Worm (Caenorhabditis elegans) whole organism, young adult: ENCODE measurements around the gene ify-1.
A peak's percentile ranks its signal among the peaks of the same experiment; 100 is the strongest.

ENCODE experiments used
- B0035.1 ChIP-seq: sonication (generic microtip); optimal IDR thresholded peaks from 2 replicates; lab custom pipeline; 2016; ENCODE audit warnings: missing genetic modification characterization, mild to moderate bottlenecking, missing compliant biosample characterization, missing genotype, missing genetic modification reagents
- B0261.1 ChIP-seq: sonication (generic microtip); optimal IDR thresholded peaks from 2 replicates; lab custom pipeline; 2016; ENCODE audit warnings: mild to moderate bottlenecking, missing genetic modification characterization, moderate library complexity, missing compliant biosample characterization
- F23B12.7 ChIP-seq: sonication (generic microtip); optimal IDR thresholded peaks from 2 replicates; lab custom pipeline; 2017; ENCODE audit warnings: missing genetic modification characterization, mild to moderate bottlenecking, missing compliant biosample characterization, antibody characterized with exemption, moderate library complexity; ENCODE audit not compliant: insufficient read depth
- K11D2.4 ChIP-seq: fragments of 200-800 bp; sonication (Bioruptor generic); IDR thresholded peaks from 2 replicates; pipeline ENCODE4 v1.3.6; 2022; ENCODE audit warnings: missing genetic modification reagents, missing genetic modification characterization, missing compliant biosample characterization
- K12H6.12 ChIP-seq: fragments of 200-800 bp; sonication (Bioruptor generic); optimal IDR thresholded peaks from 2 replicates; lab custom pipeline; 2018; ENCODE audit warnings: mild to moderate bottlenecking, missing genetic modification characterization, missing compliant biosample characterization
- ZK185.1 ChIP-seq: sonication (generic microtip); optimal IDR thresholded peaks from 2 replicates; lab custom pipeline; 2016; ENCODE audit warnings: mild to moderate bottlenecking, missing genetic modification characterization, missing compliant biosample characterization; ENCODE audit not compliant: poor library complexity, severe bottlenecking
- atf-7 ChIP-seq: sonication (generic microtip); optimal IDR thresholded peaks from 2 replicates; lab custom pipeline; 2017; ENCODE audit warnings: mild to moderate bottlenecking, missing genetic modification characterization, missing compliant biosample characterization
- attf-5 ChIP-seq: fragments of 200-800 bp; sonication (Bioruptor generic); optimal IDR thresholded peaks from 2 replicates; lab custom pipeline; 2018; ENCODE audit warnings: mild to moderate bottlenecking, missing genetic modification characterization, missing compliant biosample characterization
- cebp-1 ChIP-seq, 2 experiments: fragments of 200-800 bp in 1 of 2; sonication (Bioruptor generic) in 1 of 2; sonication (generic microtip) in 1 of 2; IDR thresholded peaks in 1 of 2; optimal IDR thresholded peaks in 1 of 2; 2 replicates each; pipeline versions ENCODE4 v1.3.6 to Lab custom; 2017 to 2022; ENCODE audit warnings: missing compliant biosample characterization in 2 of 2, missing genetic modification characterization in 2 of 2, mild to moderate bottlenecking in 1 of 2, missing genetic modification reagents in 1 of 2, moderate library complexity in 1 of 2
- ceh-27 ChIP-seq: fragments of 200-800 bp; sonication (Bioruptor generic); optimal IDR thresholded peaks from 2 replicates; lab custom pipeline; 2018; ENCODE audit warnings: mild to moderate bottlenecking, missing genetic modification characterization, moderate library complexity, missing compliant biosample characterization
- ceh-40 ChIP-seq: fragments of 200-800 bp; sonication (Bioruptor generic); IDR thresholded peaks from 2 replicates; pipeline ENCODE4 v1.3.6; 2022; ENCODE audit warnings: missing genetic modification characterization, missing compliant biosample characterization
- ceh-91 ChIP-seq: fragments of 200-800 bp; sonication (Bioruptor generic); IDR thresholded peaks from 2 replicates; pipeline ENCODE4 v1.3.6; 2022; ENCODE audit warnings: missing genetic modification reagents, missing genetic modification characterization, missing compliant biosample characterization
- chd-7 ChIP-seq: sonication (generic microtip); optimal IDR thresholded peaks from 2 replicates; lab custom pipeline; 2016; ENCODE audit warnings: mild to moderate bottlenecking, missing genetic modification characterization, moderate library complexity, missing compliant biosample characterization
- dox-1 ChIP-seq: fragments of 200-800 bp; sonication (Bioruptor generic); IDR thresholded peaks from 2 replicates; pipeline ENCODE4 v1.3.6; 2022; ENCODE audit warnings: missing genetic modification reagents, missing genetic modification characterization, missing compliant biosample characterization
- egl-44 ChIP-seq: fragments of 200-800 bp; sonication (Bioruptor generic); IDR thresholded peaks from 2 replicates; pipeline ENCODE4 v1.3.6; 2022; ENCODE audit warnings: missing genetic modification reagents, missing genetic modification characterization, missing compliant biosample characterization
- ekl-4 ChIP-seq: fragments of 200-800 bp; sonication (Bioruptor generic); IDR thresholded peaks from 2 replicates; pipeline ENCODE4 v1.3.6; 2022; ENCODE audit warnings: missing genetic modification reagents, missing genetic modification characterization, missing compliant biosample characterization
- hmg-1.2 ChIP-seq: fragments of 200-800 bp; sonication (Bioruptor generic); IDR thresholded peaks from 2 replicates; pipeline ENCODE4 v1.3.6; 2022; ENCODE audit warnings: missing genetic modification reagents, missing genetic modification characterization, missing compliant biosample characterization
- hrde-1 ChIP-seq: sonication (generic microtip); optimal IDR thresholded peaks from 2 replicates; lab custom pipeline; 2016; ENCODE audit warnings: missing genetic modification characterization, mild to moderate bottlenecking, missing compliant biosample characterization, moderate library complexity, missing genotype, missing genetic modification reagents, borderline replicate concordance
- lag-1 ChIP-seq: fragments of 200-800 bp; sonication (Bioruptor generic); IDR thresholded peaks from 2 replicates; pipeline ENCODE4 v1.3.6; 2022; ENCODE audit warnings: missing genetic modification reagents, missing genetic modification characterization, missing compliant biosample characterization
- lin-26 ChIP-seq: fragments of 200-800 bp; sonication (Bioruptor generic); IDR thresholded peaks from 2 replicates; pipeline ENCODE4 v1.3.6; 2022; ENCODE audit warnings: missing genetic modification reagents, missing genetic modification characterization, missing compliant biosample characterization
- lin-40 ChIP-seq: sonication (generic microtip); optimal IDR thresholded peaks from 2 replicates; lab custom pipeline; 2016; ENCODE audit warnings: missing genetic modification characterization, mild to moderate bottlenecking, missing compliant biosample characterization, missing genotype, missing genetic modification reagents
- madf-10 ChIP-seq: sonication (generic microtip); optimal IDR thresholded peaks from 2 replicates; lab custom pipeline; 2016; ENCODE audit warnings: mild to moderate bottlenecking, missing genetic modification characterization, missing compliant biosample characterization
- mcd-1 ChIP-seq: fragments of 200-800 bp; sonication (Bioruptor generic); IDR thresholded peaks from 2 replicates; pipeline ENCODE4 v1.3.6; 2022; ENCODE audit warnings: missing genetic modification reagents, missing genetic modification characterization, missing compliant biosample characterization
- nfyb-1 ChIP-seq: fragments of 200-800 bp; sonication (Bioruptor generic); IDR thresholded peaks from 2 replicates; pipeline ENCODE4 v1.3.6; 2022; ENCODE audit warnings: missing genetic modification reagents, missing genetic modification characterization, missing compliant biosample characterization
- nhr-80 ChIP-seq: sonication (generic microtip); optimal IDR thresholded peaks from 2 replicates; lab custom pipeline; 2016; ENCODE audit warnings: missing genetic modification characterization, missing compliant biosample characterization
- pbrm-1 ChIP-seq: fragments of 200-800 bp; sonication (Bioruptor generic); IDR thresholded peaks from 2 replicates; pipeline ENCODE4 v1.3.6; 2022; ENCODE audit warnings: missing genetic modification reagents, missing genetic modification characterization, missing compliant biosample characterization
- pha-4 ChIP-seq: fragments of 150-350 bp; sonication (generic microtip); optimal IDR thresholded peaks from 2 replicates; lab custom pipeline; 2014; ENCODE audit warnings: missing biosample characterization, missing genetic modification reagents, missing genetic modification characterization
- snpc-1.1 ChIP-seq: sonication (generic microtip); optimal IDR thresholded peaks from 2 replicates; lab custom pipeline; 2017; ENCODE audit warnings: missing genetic modification characterization, mild to moderate bottlenecking, missing compliant biosample characterization, antibody characterized with exemption, moderate library complexity, missing genotype, missing genetic modification reagents; ENCODE audit not compliant: insufficient read depth
- snpc-4 ChIP-seq, 5 experiments: fragments of 150-350 bp in 1 of 5; sonication (generic microtip) in 4 of 5; optimal IDR thresholded peaks; 2 replicates each; lab custom pipeline; 2014 to 2018; ENCODE audit warnings: missing genetic modification characterization in 5 of 5, missing biosample characterization in 3 of 5, antibody characterized with exemption in 2 of 5, mild to moderate bottlenecking in 2 of 5, missing compliant biosample characterization in 2 of 5, missing genotype in 2 of 5, moderate library complexity in 2 of 5, missing genetic modification reagents in 1 of 5
- somi-1 ChIP-seq: fragments of 200-800 bp; sonication (Bioruptor generic); optimal IDR thresholded peaks from 2 replicates; lab custom pipeline; 2018; ENCODE audit warnings: mild to moderate bottlenecking, missing genetic modification characterization, missing compliant biosample characterization
- tbp1 ChIP-seq: fragments of 200-800 bp; sonication (Bioruptor generic); optimal IDR thresholded peaks from 2 replicates; lab custom pipeline; 2018; ENCODE audit warnings: mild to moderate bottlenecking, missing genetic modification characterization, missing compliant biosample characterization
- tlf-1 ChIP-seq: fragments of 200-800 bp; sonication (Bioruptor generic); optimal IDR thresholded peaks from 2 replicates; lab custom pipeline; 2018; ENCODE audit warnings: mild to moderate bottlenecking, missing genetic modification characterization, missing compliant biosample characterization
- zfh-2 ChIP-seq: fragments of 200-800 bp; sonication (Bioruptor generic); conservative IDR thresholded peaks from 2 replicates; pipeline ENCODE4 v1.3.6; 2022; ENCODE audit warnings: missing genetic modification reagents, missing genetic modification characterization, missing compliant biosample characterization
- ztf-18 ChIP-seq: sonication (generic microtip); optimal IDR thresholded peaks from 2 replicates; lab custom pipeline; 2016; ENCODE audit warnings: missing genotype, mild to moderate bottlenecking, missing genetic modification characterization, missing compliant biosample characterization
- ztf-25 ChIP-seq: fragments of 200-800 bp; sonication (Bioruptor generic); IDR thresholded peaks from 2 replicates; pipeline ENCODE4 v1.3.6; 2022; ENCODE audit warnings: missing genetic modification reagents, missing genetic modification characterization, missing compliant biosample characterization
- ztf-26 ChIP-seq: sonication (generic microtip); optimal IDR thresholded peaks from 2 replicates; lab custom pipeline; 2017; ENCODE audit warnings: missing genetic modification characterization, missing compliant biosample characterization

The ify-1 gene

ce11 chrII:5019389-5020108 lies 35.4 kb downstream of the ify-1 start:
- peak; percentile 17 for TF ChIP-seq madf-10 (tag; lab: Kevin White, UChicago)
- peak; percentile 38 for TF ChIP-seq attf-5 (GFP tag; lab: Kevin White, UChicago)
- peak; percentile 44 for TF ChIP-seq lin-40
- peak; percentile 18 for TF ChIP-seq atf-7 (tag; lab: Kevin White, UChicago)
- peak; percentile 18 for TF ChIP-seq ZK185.1 (tag; lab: Kevin White, UChicago)
- TF ChIP-seq dox-1 (GFP tag; lab: Robert Waterston, UW): peak; percentile 60
- TF ChIP-seq nhr-80: peak; percentile 90
- TF ChIP-seq ztf-26 (tag; lab: Kevin White, UChicago): peak; percentile 39
- TF ChIP-seq tbp1 (GFP tag; lab: Kevin White, UChicago): peak; percentile 13
- no peak for TF ChIP-seq tlf-1 (GFP tag; lab: Kevin White, UChicago)
- TF ChIP-seq somi-1: peak; percentile 10
- TF ChIP-seq cebp-1 (GFP tag; IDR thresholded peaks at IDR 0.05; lab: Robert Waterston, UW): no peak
- TF ChIP-seq cebp-1 (tag; optimal IDR thresholded peaks at IDR 0.05; lab: Kevin White, UChicago): peak; percentile 36
- TF ChIP-seq F23B12.7 (tag; lab: Kevin White, UChicago): no peak
- no peak for TF ChIP-seq ztf-18 (tag; lab: Kevin White, UChicago)
- TF ChIP-seq snpc-1.1: no peak

ce11 chrII:5018578-5018977 lies 36.4 kb downstream of the ify-1 start:
- no peak for TF ChIP-seq pbrm-1 (GFP tag; lab: Robert Waterston, UW)
- TF ChIP-seq F23B12.7 (tag; lab: Kevin White, UChicago): no peak
- no peak for TF ChIP-seq B0035.1 (tag; lab: Kevin White, UChicago)
- TF ChIP-seq B0261.1 (tag; lab: Kevin White, UChicago): no peak
- no peak for TF ChIP-seq ceh-40 (GFP tag; lab: Robert Waterston, UW)
- TF ChIP-seq, all 124 proteins: peak for 0

- TF ChIP-seq lag-1 (GFP tag; lab: Robert Waterston, UW): no peak
- peak; percentile 59 for TF ChIP-seq K12H6.12 (tag; lab: Kevin White, UChicago)
- peak; percentile 89 for TF ChIP-seq hmg-1.2 (GFP tag; lab: Robert Waterston, UW)
- 0 out of 2 replicates have a peak, but pooled peaks have one; percentile 33 for TF ChIP-seq ekl-4 (GFP tag; lab: Robert Waterston, UW)
- peak; percentile 60 for TF ChIP-seq dox-1 (GFP tag; lab: Robert Waterston, UW)
- no peak for TF ChIP-seq ztf-25 (GFP tag; lab: Robert Waterston, UW)
- TF ChIP-seq chd-7: peak; percentile 69
- TF ChIP-seq lin-40: peak; percentile 80
- no peak for TF ChIP-seq pha-4 (tag; lab: Kevin White, UChicago)
- TF ChIP-seq nhr-80: peak; percentile 64
- TF ChIP-seq nfyb-1: 0 out of 2 replicates have a peak, but pooled peaks have one; percentile 16
- TF ChIP-seq ztf-18 (tag; lab: Kevin White, UChicago): peak; percentile 17
- no peak for TF ChIP-seq cebp-1 (GFP tag; IDR thresholded peaks at IDR 0.05; lab: Robert Waterston, UW)
- TF ChIP-seq cebp-1 (tag; optimal IDR thresholded peaks at IDR 0.05; lab: Kevin White, UChicago): peak; percentile 66
- 0 out of 2 replicates have a peak, but pooled peaks have one; percentile 36 for TF ChIP-seq pbrm-1 (GFP tag; lab: Robert Waterston, UW)
- TF ChIP-seq attf-5 (GFP tag; lab: Kevin White, UChicago): peak; percentile 63
- TF ChIP-seq ZK185.1 (tag; lab: Kevin White, UChicago): peak; percentile 14
- no peak for TF ChIP-seq snpc-4 (GFP tag; optimal IDR thresholded peaks at IDR 0.05; lab: Kevin White, UChicago)
- peak in 2 of 4 experiments; percentile 35 to 52 for TF ChIP-seq snpc-4 (tag; optimal IDR thresholded peaks at IDR 0.05; lab: Kevin White, UChicago)
- peak; percentile 84 for TF ChIP-seq zfh-2 (GFP tag; lab: Robert Waterston, UW)
- peak; percentile 74; the same call in 1 of the 2 replicates for TF ChIP-seq K11D2.4 (GFP tag; lab: Robert Waterston, UW)
- TF ChIP-seq hrde-1 (tag; lab: Kevin White, UChicago): no peak
- TF ChIP-seq lin-26 (GFP tag; lab: Robert Waterston, UW): peak; percentile 43; the same call in 1 of the 2 replicates
- TF ChIP-seq ceh-91 (GFP tag; lab: Robert Waterston, UW): no peak
- peak; percentile 56 for TF ChIP-seq mcd-1 (GFP tag; lab: Robert Waterston, UW)
- peak; percentile 44 for TF ChIP-seq ceh-27 (GFP tag; lab: Kevin White, UChicago)
- no peak for TF ChIP-seq egl-44 (GFP tag; lab: Robert Waterston, UW)
These were observed 37.9 kb downstream of the ify-1 start for ce11 chrII:5016977-5017585.
